Fruit fly (Drosophila melanogaster) whole organism, wandering third instar larva: ENCODE measurements around the gene Oatp33Eb.

Experiments used
- Hr83 ChIP-seq: fragments of 200-300 bp; sonication (Bioruptor generic); optimal IDR thresholded peaks from 2 replicates; lab custom pipeline; 2016; ENCODE audit warnings: missing biosample characterization, mild to moderate bottlenecking, missing genetic modification characterization, moderate library complexity; ENCODE audit not compliant: poor library complexity, severe bottlenecking
- br ChIP-seq: fragments of 200-800 bp; sonication (Bioruptor generic); optimal IDR thresholded peaks from 2 replicates; lab custom pipeline; 2016; ENCODE audit warnings: missing biosample characterization, missing genetic modification characterization
- pan ChIP-seq: fragments of >200 bp; optimal IDR thresholded peaks from 2 replicates; lab custom pipeline; 2017
- tai ChIP-seq: sonication (Bioruptor generic); optimal IDR thresholded peaks from 2 replicates; lab custom pipeline; 2016; ENCODE audit warnings: missing biosample characterization, missing genetic modification characterization

DNA sequence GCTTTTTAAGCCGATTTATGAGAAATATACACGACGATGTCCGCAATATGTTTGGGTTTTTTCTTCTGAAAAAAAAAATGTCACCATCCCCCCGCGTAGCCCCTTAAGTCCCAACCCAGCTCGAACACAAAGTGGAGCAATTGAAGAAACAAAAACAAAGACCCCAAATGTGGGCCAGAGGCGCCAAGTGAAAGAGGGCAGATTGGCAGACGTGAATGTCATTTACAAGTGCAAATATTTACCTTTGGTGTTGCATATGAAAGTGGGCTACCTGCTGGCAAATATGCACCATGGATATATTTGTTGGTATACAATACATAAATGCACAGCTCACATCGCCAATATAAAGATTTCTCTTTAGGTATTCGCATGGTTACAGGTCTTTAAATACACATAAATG lies 37.6 kb upstream of the Oatp33Eb start:
- TF ChIP-seq pan (lab: Kevin White, UChicago) (no peak), tai (GFP tag; lab: Kevin White, UChicago) (no peak), Hr83 (no peak), br (no peak)
